Worm (Caenorhabditis elegans): ENCODE data around the gene Y39A3CL.7.

ce11 chrIII:1799407-1799806 is 25.3 kb upstream of the Y39A3CL.7 start:
- TF ChIP-seq him-1 (tag; optimal IDR thresholded peaks at IDR 0.05) (no peak), dao-5 (tag; optimal IDR thresholded peaks at IDR 0.05) (no peak), W03F9.2 (tag; optimal IDR thresholded peaks at IDR 0.05) (no peak)

All from whole organism, L4/young adult.